Fruit fly (Drosophila melanogaster) whole organism, embryonic: ENCODE measurements around the gene BTBD9.

Experiments
- Atf6 ChIP-seq: fragments of 200-800 bp; sonication (Bioruptor generic); IDR thresholded peaks from 2 replicates; pipeline ENCODE4 v1.3.6; 2022; ENCODE audit warnings: missing biosample characterization, missing genetic modification characterization
- Bdp1 ChIP-seq: fragments of 200-800 bp; sonication (Bioruptor generic); optimal IDR thresholded peaks from 3 replicates; lab custom pipeline; 2016; ENCODE audit warnings: missing biosample characterization, missing genetic modification characterization
- CG10147 ChIP-seq: fragments of 200-800 bp; sonication (Bioruptor generic); optimal IDR thresholded peaks from 2 replicates; lab custom pipeline; 2019; ENCODE audit warnings: missing biosample characterization, mild to moderate bottlenecking, missing genetic modification characterization, moderate library complexity
- CG10654 ChIP-seq: fragments of 200-800 bp; sonication (Bioruptor generic); optimal IDR thresholded peaks from 2 replicates; lab custom pipeline; 2016; ENCODE audit warnings: missing biosample characterization, missing genetic modification characterization
- CG11504 ChIP-seq: fragments of 200-800 bp; sonication (Bioruptor generic); optimal IDR thresholded peaks from 3 replicates; lab custom pipeline; 2019; ENCODE audit warnings: missing biosample characterization, mild to moderate bottlenecking, missing genetic modification characterization, moderate library complexity
- CG11695 ChIP-seq: fragments of 200-800 bp; sonication (Bioruptor generic); IDR thresholded peaks from 3 replicates; pipeline ENCODE4 v1.3.6; 2022; ENCODE audit warnings: missing biosample characterization, missing genetic modification characterization
- CG12236 ChIP-seq: fragments of 200-800 bp; sonication (Bioruptor generic); optimal IDR thresholded peaks from 2 replicates; lab custom pipeline; 2016; ENCODE audit warnings: missing biosample characterization, missing genetic modification characterization
- CG12942 ChIP-seq: fragments of 200-800 bp; sonication (Bioruptor generic); optimal IDR thresholded peaks from 3 replicates; lab custom pipeline; 2016; ENCODE audit warnings: missing biosample characterization, missing genetic modification characterization
- CG14860 ChIP-seq: fragments of 200-800 bp; sonication (Bioruptor generic); IDR thresholded peaks from 3 replicates; pipeline ENCODE4 v1.3.6; 2022; ENCODE audit warnings: missing biosample characterization, missing genetic modification characterization; ENCODE audit not compliant: partially characterized antibody
- CG17829 ChIP-seq: fragments of 200-800 bp; optimal IDR thresholded peaks from 2 replicates; lab custom pipeline; 2019; ENCODE audit warnings: missing biosample characterization, mild to moderate bottlenecking, missing genetic modification characterization, moderate library complexity
- CG18262 ChIP-seq: fragments of 200-800 bp; optimal IDR thresholded peaks from 3 replicates; lab custom pipeline; 2019; ENCODE audit warnings: missing biosample characterization, mild to moderate bottlenecking, missing genetic modification characterization, moderate library complexity
- CG18764 ChIP-seq: fragments of 200-800 bp; sonication (Bioruptor generic); optimal IDR thresholded peaks from 3 replicates; lab custom pipeline; 2016; ENCODE audit warnings: missing biosample characterization, missing genetic modification characterization
- CG2129 ChIP-seq: fragments of 200-800 bp; sonication (Bioruptor generic); IDR thresholded peaks from 2 replicates; pipeline ENCODE4 v1.3.6; 2022; ENCODE audit warnings: missing biosample characterization, missing genetic modification characterization; ENCODE audit not compliant: partially characterized antibody
- CG2889 ChIP-seq: fragments of 200-800 bp; sonication (Bioruptor generic); IDR thresholded peaks from 3 replicates; pipeline ENCODE4 v1.3.6; 2022; ENCODE audit warnings: missing biosample characterization, missing genetic modification characterization
- CG3065 ChIP-seq: fragments of 200-800 bp; sonication (Bioruptor generic); optimal IDR thresholded peaks from 2 replicates; lab custom pipeline; 2016; ENCODE audit warnings: missing biosample characterization, missing genetic modification characterization
- CG32772 ChIP-seq: fragments of 200-800 bp; sonication (Bioruptor generic); IDR thresholded peaks from 2 replicates; pipeline ENCODE4 v1.3.6; 2022; ENCODE audit warnings: missing biosample characterization, missing genetic modification characterization
- CG34376 ChIP-seq: fragments of 200-800 bp; sonication (Bioruptor generic); optimal IDR thresholded peaks from 2 replicates; lab custom pipeline; 2018; ENCODE audit warnings: missing biosample characterization, mild to moderate bottlenecking, missing genetic modification characterization
- CG3726 ChIP-seq: fragments of 200-800 bp; sonication (Bioruptor generic); IDR thresholded peaks from 3 replicates; pipeline ENCODE4, ENCODE4 v1.3.6; 2022; ENCODE audit warnings: missing biosample characterization, missing genetic modification characterization
- CG5180 ChIP-seq: fragments of 200-800 bp; sonication (Bioruptor generic); optimal IDR thresholded peaks from 3 replicates; lab custom pipeline; 2017; ENCODE audit warnings: missing biosample characterization, missing genetic modification characterization, mild to moderate bottlenecking, moderate library complexity, missing genetic modification reagents
- CG6175 ChIP-seq: fragments of 200-800 bp; sonication (Bioruptor generic); IDR thresholded peaks from 3 replicates; pipeline ENCODE4 v1.3.6; 2022; ENCODE audit warnings: missing biosample characterization, missing genetic modification characterization
- CG6272 ChIP-seq: fragments of 200-800 bp; sonication (Bioruptor generic); IDR thresholded peaks from 2 replicates; pipeline ENCODE4 v1.3.6; 2022; ENCODE audit warnings: missing biosample characterization, missing genetic modification characterization
- CG7928 ChIP-seq: fragments of 200-800 bp; sonication (Bioruptor generic); optimal IDR thresholded peaks from 2 replicates; lab custom pipeline; 2017; ENCODE audit warnings: missing biosample characterization, mild to moderate bottlenecking, missing genetic modification characterization
- CG8089 ChIP-seq: fragments of 200-800 bp; sonication (Bioruptor generic); optimal IDR thresholded peaks from 3 replicates; lab custom pipeline; 2016; ENCODE audit warnings: missing biosample characterization, missing genetic modification characterization
- CG9727 ChIP-seq: fragments of 200-800 bp; sonication (Bioruptor generic); optimal IDR thresholded peaks from 3 replicates; lab custom pipeline; 2017; ENCODE audit warnings: missing biosample characterization, mild to moderate bottlenecking, missing genetic modification characterization
- CG9817 ChIP-seq: fragments of 200-800 bp; sonication (Bioruptor generic); optimal IDR thresholded peaks from 2 replicates; lab custom pipeline; 2018; ENCODE audit warnings: missing biosample characterization, mild to moderate bottlenecking, missing genetic modification characterization, moderate library complexity
- Dip3 ChIP-seq: fragments of 200-800 bp; sonication (Bioruptor generic); optimal IDR thresholded peaks from 3 replicates; lab custom pipeline; 2016; ENCODE audit warnings: missing biosample characterization, missing genetic modification characterization
- Drgx ChIP-seq: fragments of 200-800 bp; sonication (Bioruptor generic); IDR thresholded peaks from 2 replicates; pipeline ENCODE4 v1.3.6; 2022; ENCODE audit warnings: missing biosample characterization, missing genetic modification characterization
- HmgZ ChIP-seq: fragments of 200-800 bp; sonication (Bioruptor generic); optimal IDR thresholded peaks from 2 replicates; lab custom pipeline; 2018; ENCODE audit warnings: missing biosample characterization, mild to moderate bottlenecking, missing genetic modification characterization
- Hr3 ChIP-seq: fragments of 200-800 bp; sonication (Bioruptor generic); optimal IDR thresholded peaks from 3 replicates; lab custom pipeline; 2016; ENCODE audit warnings: missing biosample characterization, missing genetic modification characterization
- Max ChIP-seq: fragments of 200-800 bp; sonication (Bioruptor generic); optimal IDR thresholded peaks from 2 replicates; lab custom pipeline; 2016; ENCODE audit warnings: missing biosample characterization, mild to moderate bottlenecking, missing genetic modification characterization
- Poxn ChIP-seq: fragments of 200-800 bp; sonication (Bioruptor generic); IDR thresholded peaks from 2 replicates; pipeline ENCODE4 v1.3.6; 2022; ENCODE audit warnings: missing biosample characterization, missing genetic modification characterization
- Rx ChIP-seq: fragments of 200-800 bp; sonication (Bioruptor generic); IDR thresholded peaks from 2 replicates; pipeline ENCODE4 v1.3.6; 2022; ENCODE audit warnings: missing biosample characterization, missing genetic modification characterization
- Usf ChIP-seq: fragments of 200-800 bp; sonication (Bioruptor generic); optimal IDR thresholded peaks from 2 replicates; lab custom pipeline; 2017; ENCODE audit warnings: missing genotype, missing biosample characterization, missing genetic modification characterization
- Xbp1 ChIP-seq: fragments of 200-800 bp; sonication (Bioruptor generic); optimal IDR thresholded peaks from 3 replicates; lab custom pipeline; 2016; ENCODE audit warnings: missing biosample characterization, mild to moderate bottlenecking, missing genetic modification characterization
- abd-A ChIP-seq: fragments of 200-800 bp; sonication (Bioruptor generic); optimal IDR thresholded peaks from 3 replicates; lab custom pipeline; 2019; ENCODE audit warnings: missing biosample characterization, mild to moderate bottlenecking, missing genetic modification characterization, moderate library complexity
- ara ChIP-seq: fragments of 200-800 bp; sonication (Bioruptor generic); IDR thresholded peaks from 2 replicates; pipeline ENCODE4 v1.3.6; 2022; ENCODE audit warnings: missing biosample characterization, missing genetic modification characterization
- crol ChIP-seq: fragments of 200-800 bp; sonication (Bioruptor generic); IDR thresholded peaks from 2 replicates; pipeline ENCODE4 v1.3.6; 2022; ENCODE audit warnings: missing biosample characterization, missing genetic modification characterization
- disco-r ChIP-seq: fragments of 200-800 bp; sonication (Bioruptor generic); optimal IDR thresholded peaks from 2 replicates; lab custom pipeline; 2016; ENCODE audit warnings: missing biosample characterization, missing genetic modification characterization
- dm ChIP-seq: fragments of 200-800 bp; sonication (Bioruptor generic); optimal IDR thresholded peaks from 3 replicates; lab custom pipeline; 2016; ENCODE audit warnings: missing biosample characterization, missing genetic modification characterization
- ftz-f1 ChIP-seq: fragments of 200-800 bp; sonication (Bioruptor generic); optimal IDR thresholded peaks from 2 replicates; lab custom pipeline; 2016; ENCODE audit warnings: missing biosample characterization, missing genetic modification characterization
- gcm2 ChIP-seq: fragments of 200-800 bp; sonication (Bioruptor generic); optimal IDR thresholded peaks from 2 replicates; lab custom pipeline; 2016; ENCODE audit warnings: missing biosample characterization, missing genetic modification characterization
- grau ChIP-seq: fragments of 200-800 bp; optimal IDR thresholded peaks from 3 replicates; lab custom pipeline; 2019; ENCODE audit warnings: missing biosample characterization, mild to moderate bottlenecking, missing genetic modification characterization, moderate library complexity
- h ChIP-seq: fragments of >200 bp; optimal IDR thresholded peaks from 2 replicates; lab custom pipeline; 2017
- hkb ChIP-seq, 2 experiments: fragments of 200-800 bp in 1 of 2; fragments of >200 bp in 1 of 2; sonication (Bioruptor generic) in 1 of 2; IDR thresholded peaks in 1 of 2; optimal IDR thresholded peaks in 1 of 2; 2 replicates each; pipeline versions ENCODE4 v1.3.6 to Lab custom; 2017 to 2022; ENCODE audit warnings: missing biosample characterization in 1 of 2, missing genetic modification characterization in 1 of 2
- mld ChIP-seq: fragments of 200-800 bp; sonication (Bioruptor generic); IDR thresholded peaks from 3 replicates; pipeline ENCODE4 v1.3.6; 2022; ENCODE audit warnings: missing biosample characterization, missing genetic modification characterization; ENCODE audit not compliant: partially characterized antibody
- nmo ChIP-seq: fragments of 200-800 bp; sonication (Bioruptor generic); optimal IDR thresholded peaks from 2 replicates; lab custom pipeline; 2018; ENCODE audit warnings: missing biosample characterization, mild to moderate bottlenecking, missing genetic modification characterization, moderate library complexity
- p53 ChIP-seq: fragments of 200-800 bp; sonication (Bioruptor generic); optimal IDR thresholded peaks from 2 replicates; lab custom pipeline; 2016; ENCODE audit warnings: missing biosample characterization, missing genetic modification characterization
- peb ChIP-seq: fragments of 200-800 bp; sonication (Bioruptor generic); IDR thresholded peaks from 2 replicates; pipeline ENCODE4 v1.3.6; 2022; ENCODE audit warnings: missing biosample characterization, missing genetic modification characterization
- tna ChIP-seq: fragments of 200-800 bp; sonication (Bioruptor generic); IDR thresholded peaks from 2 replicates; pipeline ENCODE4 v1.3.6; 2022; ENCODE audit warnings: missing biosample characterization, missing genetic modification characterization; ENCODE audit not compliant: partially characterized antibody
- tup ChIP-seq: fragments of 200-800 bp; sonication (Bioruptor generic); optimal IDR thresholded peaks from 2 replicates; lab custom pipeline; 2016; ENCODE audit warnings: missing biosample characterization, mild to moderate bottlenecking, missing genetic modification characterization, moderate library complexity
- wdn ChIP-seq: fragments of 200-800 bp; sonication (Bioruptor generic); IDR thresholded peaks from 2 replicates; pipeline ENCODE4 v1.3.6; 2022; ENCODE audit warnings: missing biosample characterization, missing genetic modification characterization
- z ChIP-seq: fragments of 200-800 bp; sonication (Bioruptor generic); IDR thresholded peaks from 3 replicates; pipeline ENCODE4 v1.3.6; 2022; ENCODE audit warnings: missing biosample characterization, missing genetic modification characterization

Gene BTBD9

DNA sequence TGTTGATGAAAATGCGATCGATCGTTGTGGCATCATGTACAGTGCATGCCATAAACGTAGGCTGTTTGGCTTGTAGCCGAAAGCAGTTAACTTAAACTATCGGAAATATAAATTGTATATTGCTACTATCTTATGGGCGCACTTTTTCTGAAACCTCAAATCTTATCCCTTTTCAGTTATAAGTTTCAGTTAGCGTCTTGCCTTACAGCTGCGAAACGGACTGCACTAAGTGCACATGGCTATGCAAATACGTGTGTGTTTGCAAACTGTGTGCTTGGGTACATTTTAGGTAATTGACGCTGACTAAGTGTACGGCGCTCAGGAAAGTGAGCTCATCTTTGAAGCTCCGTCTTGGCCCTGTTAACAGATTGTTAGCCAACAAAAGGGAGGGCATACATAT lies 7.4 kb downstream of the BTBD9 start (continued):
- no peak for TF ChIP-seq z
- no peak for TF ChIP-seq CG6272 (GFP tag; lab: Robert Waterston, UW)
- no peak for TF ChIP-seq p53
- 0 out of 2 replicates have a peak, but pooled peaks have one; percentile 31 for TF ChIP-seq CG32772
- peak; percentile 33 for TF ChIP-seq CG5180 (GFP tag; lab: Kevin White, UChicago)
- peak; percentile 11 for TF ChIP-seq Bdp1
- TF ChIP-seq crol (GFP tag; lab: Robert Waterston, UW), result no peak
- TF ChIP-seq CG9817 (tag; lab: Kevin White, UChicago), result peak; percentile 33
- TF ChIP-seq CG9727 (GFP tag; lab: Kevin White, UChicago), result no peak
- no peak for TF ChIP-seq CG6175
- TF ChIP-seq tna, result no peak
- TF ChIP-seq peb (GFP tag; lab: Robert Waterston, UW), result no peak
- no peak for TF ChIP-seq Max
- no peak for TF ChIP-seq tup (GFP tag; lab: Kevin White, UChicago)
- no peak for TF ChIP-seq CG14860
- 0 out of 3 replicates have a peak, but pooled peaks have one; percentile 30 for TF ChIP-seq CG2889 (GFP tag; lab: Robert Waterston, UW)
- no peak for TF ChIP-seq dm (GFP tag; lab: Kevin White, UChicago)
- TF ChIP-seq CG10147 (GFP tag; lab: Kevin White, UChicago), result no peak
- no peak for TF ChIP-seq CG3726
- TF ChIP-seq CG17829 (tag; lab: Kevin White, UChicago), result no peak
- peak; percentile 14 for TF ChIP-seq Dip3 (GFP tag; lab: Kevin White, UChicago)
- TF ChIP-seq Usf (GFP tag; lab: Kevin White, UChicago), result no peak
- TF ChIP-seq HmgZ, result peak; percentile 36
- TF ChIP-seq ftz-f1 (GFP tag; lab: Kevin White, UChicago), result no peak
- TF ChIP-seq abd-A, result no peak
- TF ChIP-seq CG11504 (tag; lab: Kevin White, UChicago), result peak; percentile 76
- peak; percentile 16 for TF ChIP-seq gcm2 (GFP tag; lab: Kevin White, UChicago)
- no peak for TF ChIP-seq wdn (GFP tag; lab: Robert Waterston, UW)
- TF ChIP-seq CG10654 (GFP tag; lab: Kevin White, UChicago), result peak; percentile 44
- TF ChIP-seq CG34376, result no peak
- TF ChIP-seq mld (GFP tag; lab: Robert Waterston, UW), result no peak
- TF ChIP-seq CG12942 (GFP tag; lab: Kevin White, UChicago), result no peak
- TF ChIP-seq Hr3 (GFP tag; lab: Kevin White, UChicago), result peak; percentile 24
- TF ChIP-seq Atf6 (GFP tag; lab: Robert Waterston, UW), result peak; percentile 70; the same call in 1 of the 2 replicates
- TF ChIP-seq CG12236 (GFP tag; lab: Kevin White, UChicago), result no peak
- TF ChIP-seq CG11695 (GFP tag; lab: Robert Waterston, UW), result peak; percentile 87
- no peak for TF ChIP-seq CG18764 (GFP tag; lab: Kevin White, UChicago)
- TF ChIP-seq h (lab: Kevin White, UChicago), result no peak
- TF ChIP-seq hkb (optimal IDR thresholded peaks at IDR 0.05; lab: Kevin White, UChicago), result no peak
- peak; percentile 71 for TF ChIP-seq hkb (GFP tag; IDR thresholded peaks at IDR 0.05; lab: Robert Waterston, UW)
- peak; percentile 43 for TF ChIP-seq Rx (GFP tag; lab: Robert Waterston, UW)
- peak; percentile 40 for TF ChIP-seq Xbp1 (GFP tag; lab: Kevin White, UChicago)
- TF ChIP-seq CG7928, result no peak
- TF ChIP-seq ara (GFP tag; lab: Robert Waterston, UW), result no peak
- no peak for TF ChIP-seq CG3065
- TF ChIP-seq disco-r, result no peak
- peak; percentile 81 for TF ChIP-seq Drgx
- no peak for TF ChIP-seq CG18262
- TF ChIP-seq CG8089 (GFP tag; lab: Kevin White, UChicago), result peak; percentile 9
- TF ChIP-seq grau (tag; lab: Kevin White, UChicago), result peak; percentile 39
- peak; percentile 35 for TF ChIP-seq nmo (GFP tag; lab: Kevin White, UChicago)
- TF ChIP-seq CG2129, result no peak
- no peak for TF ChIP-seq Poxn (GFP tag; lab: Robert Waterston, UW)
